Fruit fly (Drosophila melanogaster): Measurements from ENCODE around the gene Prosalpha2.

DNA sequence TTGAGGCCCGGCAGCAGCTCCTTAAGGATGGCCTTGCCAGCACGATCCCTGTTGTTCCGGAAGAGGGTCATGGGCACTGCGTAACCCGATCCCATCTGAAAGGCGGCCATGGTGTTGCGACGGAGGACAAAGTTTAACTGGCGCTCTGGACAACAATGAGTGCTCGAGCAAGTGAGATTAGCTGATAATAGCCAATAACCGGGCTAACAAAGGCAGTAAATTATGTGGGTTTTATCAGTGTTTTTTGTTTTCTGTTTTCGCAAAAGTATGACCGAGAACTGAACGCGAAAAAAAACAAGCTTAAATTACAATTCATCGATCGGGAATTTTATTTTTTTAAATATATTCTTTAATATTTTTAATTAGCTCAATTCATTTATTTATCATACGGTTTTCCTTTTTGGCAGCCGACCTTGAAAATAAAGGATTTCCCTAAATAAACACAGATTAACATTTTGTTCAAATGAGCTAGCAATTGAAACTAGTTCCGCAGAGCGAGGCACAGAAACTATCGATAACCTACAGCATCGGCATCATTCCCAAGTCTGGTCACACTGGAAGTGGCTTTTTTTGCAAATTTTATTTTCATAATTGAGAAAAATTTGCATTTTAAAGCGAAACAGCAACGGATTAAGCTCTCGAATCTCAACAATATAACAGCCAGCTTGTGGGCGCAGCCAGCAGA lies 17.7 kb upstream of the Prosalpha2 start, which contains the start of the genes Dip-C and pps:
- TF ChIP-seq NC2α (GFP tag; optimal IDR thresholded peaks at IDR 0.05) (no peak), dysf (GFP tag; IDR thresholded peaks at IDR 0.05) (no peak), CG6175 (GFP tag; IDR thresholded peaks at IDR 0.05) (no peak), ssp (GFP tag; IDR thresholded peaks at IDR 0.05) (no peak)

Measured in whole organism, embryonic.